Worm (Caenorhabditis elegans) whole organism, L3 larva: Measurements from ENCODE around the gene gst-30.

Experiments used
- ama-1 ChIP-seq: fragments of 150-350 bp; optimal IDR thresholded peaks from 2 replicates; lab custom pipeline; 2018
- egl-27 ChIP-seq: sonication (generic microtip); optimal IDR thresholded peaks from 4 replicates; lab custom pipeline; 2017; ENCODE audit warnings: missing biosample characterization, missing genetic modification reagents, missing genetic modification characterization
- elt-1 ChIP-seq: fragments of 150-350 bp; optimal IDR thresholded peaks from 2 replicates; lab custom pipeline; 2014; ENCODE audit warnings: missing biosample characterization, missing genetic modification characterization
- fos-1 ChIP-seq: fragments of 150-350 bp; optimal IDR thresholded peaks from 2 replicates; lab custom pipeline; 2014; ENCODE audit warnings: missing biosample characterization, missing genetic modification characterization
- nhr-11 ChIP-seq: fragments of 150-350 bp; optimal IDR thresholded peaks from 2 replicates; lab custom pipeline; 2014; ENCODE audit warnings: missing biosample characterization, missing genetic modification characterization
- nhr-12 ChIP-seq: fragments of 150-350 bp; optimal IDR thresholded peaks from 2 replicates; lab custom pipeline; 2014; ENCODE audit warnings: missing biosample characterization, missing genetic modification characterization
- nhr-237 ChIP-seq: fragments of 150-350 bp; optimal IDR thresholded peaks from 2 replicates; lab custom pipeline; 2014; ENCODE audit warnings: missing biosample characterization, missing genetic modification characterization
- nhr-77 ChIP-seq: fragments of 150-350 bp; optimal IDR thresholded peaks from 2 replicates; lab custom pipeline; 2014; ENCODE audit warnings: missing biosample characterization, missing genetic modification characterization
- snpc-4 ChIP-seq: fragments of 150-350 bp; optimal IDR thresholded peaks from 2 replicates; lab custom pipeline; 2014; ENCODE audit warnings: missing biosample characterization, missing genetic modification characterization
- unc-62 ChIP-seq: fragments of 150-350 bp; sonication (generic microtip); optimal IDR thresholded peaks from 4 replicates; lab custom pipeline; 2014; ENCODE audit warnings: missing biosample characterization, missing genetic modification reagents, missing genetic modification characterization
- zag-1 ChIP-seq: fragments of 150-350 bp; optimal IDR thresholded peaks from 2 replicates; lab custom pipeline; 2014; ENCODE audit warnings: missing biosample characterization, missing genetic modification characterization
- ztf-11 ChIP-seq: fragments of 150-350 bp; optimal IDR thresholded peaks from 2 replicates; lab custom pipeline; 2014; ENCODE audit warnings: missing biosample characterization, missing genetic modification characterization

DNA sequence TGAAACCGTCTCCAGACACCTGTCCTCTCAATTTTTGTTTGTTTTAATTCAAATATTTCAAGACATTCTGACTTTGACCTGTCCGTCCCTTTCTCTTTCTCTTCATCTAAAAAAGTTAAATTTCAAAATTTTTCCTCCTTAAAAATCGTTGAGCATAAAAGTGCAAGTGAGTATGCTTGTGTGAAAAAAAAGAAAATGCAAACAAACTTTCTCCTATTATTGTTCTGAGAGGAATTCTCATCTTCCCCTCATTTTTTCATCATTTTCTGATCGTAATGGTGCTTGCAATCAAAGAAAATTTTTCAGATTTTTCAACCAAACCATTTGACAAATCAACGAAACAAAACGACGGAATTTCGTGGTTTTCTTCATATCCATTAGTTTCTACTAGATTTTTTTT lies 34.0 kb upstream of the gst-30 start, which contains the start of gene shc-2:
- TF ChIP-seq unc-62 (no peak), ama-1 (lab: Kevin White, UChicago) (no peak), egl-27 (no peak), zag-1 (no peak), nhr-237 (tag; lab: Kevin White, UChicago) (no peak), fos-1 (tag; lab: Kevin White, UChicago) (no peak), nhr-11 (tag; lab: Kevin White, UChicago) (no peak), nhr-77 (tag; lab: Kevin White, UChicago) (no peak), elt-1 (tag; lab: Kevin White, UChicago) (no peak), nhr-12 (tag; lab: Kevin White, UChicago) (no peak), snpc-4 (tag; lab: Kevin White, UChicago) (no peak), ztf-11 (tag; lab: Kevin White, UChicago) (no peak)
